Fruit fly (Drosophila melanogaster) whole organism, adult: Measurements from ENCODE around the gene CG15459.

Experiments
- CG11617 ChIP-seq: fragments of 200-800 bp; sonication (Bioruptor generic); optimal IDR thresholded peaks from 2 replicates; lab custom pipeline; 2017; ENCODE audit warnings: mild to moderate bottlenecking, missing biosample characterization, missing genetic modification reagents, missing genetic modification characterization
- CG12768 ChIP-seq: fragments of 200-800 bp; sonication (Bioruptor generic); optimal IDR thresholded peaks from 2 replicates; lab custom pipeline; 2017; ENCODE audit warnings: missing biosample characterization, missing genetic modification characterization, mild to moderate bottlenecking, moderate library complexity, missing genetic modification reagents
- CG14711 ChIP-seq: fragments of 200-800 bp; sonication (Bioruptor generic); optimal IDR thresholded peaks from 2 replicates; lab custom pipeline; 2018; ENCODE audit warnings: missing biosample characterization, mild to moderate bottlenecking, missing genetic modification characterization, moderate library complexity
- CG1620 ChIP-seq: fragments of 200-800 bp; sonication (Bioruptor generic); optimal IDR thresholded peaks from 2 replicates; lab custom pipeline; 2016; ENCODE audit warnings: missing biosample characterization, missing genetic modification characterization
- CG33017 ChIP-seq: fragments of 200-800 bp; sonication (Bioruptor generic); optimal IDR thresholded peaks from 2 replicates; lab custom pipeline; 2018; ENCODE audit warnings: missing biosample characterization, mild to moderate bottlenecking, missing genetic modification characterization, moderate library complexity
- CG5204 ChIP-seq: fragments of 200-800 bp; sonication (Bioruptor generic); optimal IDR thresholded peaks from 2 replicates; lab custom pipeline; 2016; ENCODE audit warnings: missing biosample characterization, missing genetic modification characterization
- CG7045 ChIP-seq: fragments of 200-800 bp; sonication (Bioruptor generic); optimal IDR thresholded peaks from 2 replicates; lab custom pipeline; 2017; ENCODE audit warnings: missing biosample characterization, mild to moderate bottlenecking, missing genetic modification characterization
- CG7101 ChIP-seq: fragments of 200-800 bp; sonication (Bioruptor generic); optimal IDR thresholded peaks from 2 replicates; lab custom pipeline; 2018; ENCODE audit warnings: missing biosample characterization, mild to moderate bottlenecking, missing genetic modification characterization, moderate library complexity
- Clk ChIP-seq: fragments of 200-800 bp; sonication (Bioruptor generic); optimal IDR thresholded peaks from 2 replicates; lab custom pipeline; 2017; ENCODE audit warnings: missing biosample characterization, missing genetic modification characterization
- Crg-1 ChIP-seq: fragments of 200-800 bp; sonication (Bioruptor generic); optimal IDR thresholded peaks from 2 replicates; lab custom pipeline; 2016; ENCODE audit warnings: missing biosample characterization, missing genetic modification characterization
- Hr96 ChIP-seq: fragments of 200-800 bp; sonication (Bioruptor generic); optimal IDR thresholded peaks from 2 replicates; lab custom pipeline; 2016; ENCODE audit warnings: missing biosample characterization, missing genetic modification characterization
- Mnt ChIP-seq: fragments of 200-800 bp; sonication (Bioruptor generic); optimal IDR thresholded peaks from 2 replicates; lab custom pipeline; 2016; ENCODE audit warnings: missing biosample characterization, mild to moderate bottlenecking, missing genetic modification characterization
- bab1 ChIP-seq: fragments of 200-800 bp; sonication (Bioruptor generic); optimal IDR thresholded peaks from 3 replicates; lab custom pipeline; 2019; ENCODE audit warnings: missing biosample characterization, mild to moderate bottlenecking, missing genetic modification characterization, moderate library complexity
- cic ChIP-seq: fragments of 200-800 bp; sonication (Bioruptor generic); optimal IDR thresholded peaks from 2 replicates; lab custom pipeline; 2017; ENCODE audit warnings: missing biosample characterization, mild to moderate bottlenecking, missing genetic modification characterization, moderate library complexity
- cnc ChIP-seq, 2 experiments: fragments of >200 bp; optimal IDR thresholded peaks; 2 replicates each; lab custom pipeline; 2017
- kay ChIP-seq: fragments of 200-800 bp; sonication (Bioruptor generic); peaks from one replicate; lab custom pipeline; 2016; ENCODE audit warnings: missing biosample characterization, missing genetic modification characterization, borderline replicate concordance
- ovo ChIP-seq: fragments of 200-800 bp; sonication (Bioruptor generic); optimal IDR thresholded peaks from 2 replicates; lab custom pipeline; 2016; ENCODE audit warnings: missing biosample characterization, missing genetic modification characterization
- pad ChIP-seq: fragments of 200-800 bp; sonication (Bioruptor generic); optimal IDR thresholded peaks from 3 replicates; lab custom pipeline; 2017; ENCODE audit warnings: missing biosample characterization, missing genetic modification characterization, mild to moderate bottlenecking, moderate library complexity, missing genetic modification reagents
- tj ChIP-seq: fragments of 200-800 bp; sonication (Bioruptor generic); optimal IDR thresholded peaks from 3 replicates; lab custom pipeline; 2017; ENCODE audit warnings: missing biosample characterization, mild to moderate bottlenecking, missing genetic modification characterization, moderate library complexity
- toe ChIP-seq: fragments of 200-800 bp; sonication (Bioruptor generic); optimal IDR thresholded peaks from 2 replicates; lab custom pipeline; 2016; ENCODE audit warnings: missing biosample characterization, missing genetic modification characterization

CG15459 gene

dm6 chrX:20411635-20412034 is 1.7 kb downstream of the CG15459 start:
- TF ChIP-seq toe (GFP tag; lab: Kevin White, UChicago) (no peak), Crg-1 (no peak), CG5204 (GFP tag; lab: Kevin White, UChicago) (no peak), CG14711 (tag; lab: Kevin White, UChicago) (no peak), CG12768 (GFP tag; lab: Kevin White, UChicago) (no peak), CG7101 (no peak), Clk (GFP tag; lab: Kevin White, UChicago) (no peak), kay (no peak), CG11617 (GFP tag; lab: Kevin White, UChicago) (no peak), Mnt (GFP tag; lab: Kevin White, UChicago) (no peak), bab1 (no peak), CG1620 (GFP tag; lab: Kevin White, UChicago) (no peak)

dm6 chrX:20394066-20394913 is 19.1 kb downstream of the CG15459 start, which contains the start of gene HERC2:
HERC2 (plus strand) TSS chrX:20394395.
- TF ChIP-seq CG33017 (no peak), toe (GFP tag; lab: Kevin White, UChicago) (peak; percentile 52), pad (GFP tag; lab: Kevin White, UChicago) (peak; percentile 10), Hr96 (peak; percentile 62), CG1620 (GFP tag; lab: Kevin White, UChicago) (peak; percentile 62), CG5204 (GFP tag; lab: Kevin White, UChicago) (peak; percentile 44)

- TF ChIP-seq CG12768 (GFP tag; lab: Kevin White, UChicago), result no peak
- no peak for TF ChIP-seq toe (GFP tag; lab: Kevin White, UChicago)
- no peak for TF ChIP-seq kay
- no peak for TF ChIP-seq CG7045
- TF ChIP-seq ovo (GFP tag; lab: Kevin White, UChicago), result no peak
- TF ChIP-seq CG7101, result no peak
- TF ChIP-seq CG14711 (tag; lab: Kevin White, UChicago), result no peak
- no peak for TF ChIP-seq CG1620 (GFP tag; lab: Kevin White, UChicago)
- TF ChIP-seq Mnt (GFP tag; lab: Kevin White, UChicago), result no peak
- no peak for TF ChIP-seq CG11617 (GFP tag; lab: Kevin White, UChicago)
- TF ChIP-seq CG33017, result no peak
- TF ChIP-seq CG5204 (GFP tag; lab: Kevin White, UChicago), result no peak
- TF ChIP-seq bab1, result no peak
- no peak for TF ChIP-seq tj (GFP tag; lab: Kevin White, UChicago)
- no peak for TF ChIP-seq Crg-1
- TF ChIP-seq Hr96, result no peak
- TF ChIP-seq cic (GFP tag; lab: Kevin White, UChicago), result no peak
- no peak for TF ChIP-seq pad (GFP tag; lab: Kevin White, UChicago)
- no peak for TF ChIP-seq Clk (GFP tag; lab: Kevin White, UChicago)
- TF ChIP-seq cnc (optimal IDR thresholded peaks at IDR 0.05; lab: Kevin White, UChicago), result no peak
Measured at dm6 chrX:20393580-20393979, 19.8 kb downstream of the CG15459 start, which contains the start of gene Syx16. Syx16 (minus strand) TSS chrX:20393751.

dm6 chrX:20391230-20391629 is 22.2 kb downstream of the CG15459 start:
- TF ChIP-seq Clk (GFP tag; lab: Kevin White, UChicago), result no peak
- TF ChIP-seq cnc (optimal IDR thresholded peaks at IDR 0.05; lab: Kevin White, UChicago), result no peak
- TF ChIP-seq bab1, result peak; percentile 42
- TF ChIP-seq CG11617 (GFP tag; lab: Kevin White, UChicago), result no peak
- TF ChIP-seq Mnt (GFP tag; lab: Kevin White, UChicago), result peak; percentile 99
- no peak for TF ChIP-seq CG7045

dm6 chrX:20390706-20391105 is 22.7 kb downstream of the CG15459 start, which contains the start of gene jb:
jb (minus strand) TSS chrX:20390806.
- no peak for TF ChIP-seq CG1620 (GFP tag; lab: Kevin White, UChicago)
- TF ChIP-seq Clk (GFP tag; lab: Kevin White, UChicago), result no peak

- TF ChIP-seq Hr96 (no peak), CG14711 (tag; lab: Kevin White, UChicago) (no peak), toe (GFP tag; lab: Kevin White, UChicago) (no peak), CG5204 (GFP tag; lab: Kevin White, UChicago) (no peak), ovo (GFP tag; lab: Kevin White, UChicago) (no peak), Crg-1 (no peak), CG1620 (GFP tag; lab: Kevin White, UChicago) (no peak), tj (GFP tag; lab: Kevin White, UChicago) (no peak), CG7045 (no peak), CG11617 (GFP tag; lab: Kevin White, UChicago) (no peak), CG12768 (GFP tag; lab: Kevin White, UChicago) (no peak), Mnt (GFP tag; lab: Kevin White, UChicago) (no peak), bab1 (no peak), CG33017 (no peak), cnc (optimal IDR thresholded peaks at IDR 0.05; lab: Kevin White, UChicago) (no peak), CG7101 (no peak), pad (GFP tag; lab: Kevin White, UChicago) (no peak)
Measured at dm6 chrX:20389633-20390032, 23.7 kb downstream of the CG15459 start.
